Worm (Caenorhabditis elegans): ENCODE results near the gene col-184.

Gene col-184

DNA sequence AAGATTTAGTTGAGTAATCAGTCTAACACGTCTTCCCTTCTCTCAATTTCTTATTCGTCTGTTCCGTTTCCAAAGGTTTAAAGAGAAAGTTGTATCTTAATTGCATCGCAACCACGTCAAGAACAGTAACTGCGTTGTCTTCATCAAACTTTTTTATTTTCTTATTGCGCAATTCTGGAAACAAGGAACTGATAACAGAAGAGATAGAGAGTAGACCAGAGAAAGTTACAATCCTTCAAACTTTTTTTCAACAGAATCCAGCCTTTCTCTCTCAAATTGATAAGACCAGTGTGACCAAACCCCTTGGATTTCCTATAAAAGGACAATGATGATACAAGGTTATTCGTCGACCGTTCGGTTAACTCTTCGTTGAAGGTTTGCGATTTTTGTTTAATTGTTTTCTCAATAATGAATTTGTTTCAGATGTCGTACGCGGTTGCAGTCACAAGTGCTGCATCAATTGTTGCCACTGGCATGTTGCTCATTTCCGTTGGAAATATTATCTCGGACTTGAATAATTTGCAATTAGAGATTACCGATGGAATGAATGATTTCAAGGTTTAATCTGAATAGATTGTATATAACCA, at the start of gene col-184:
Gene col-184, plus strand, starts transcription at position 409 of the 587 bp plus-strand sequence.
- TF ChIP-seq daf-12 (tag; optimal IDR thresholded peaks at IDR 0.05) (no peak), zag-1 (tag; optimal IDR thresholded peaks at IDR 0.05) (no peak), mml-1 (tag; optimal IDR thresholded peaks at IDR 0.05) (no peak), nhr-67 (tag; optimal IDR thresholded peaks at IDR 0.05) (no peak), snpc-4 (tag; optimal IDR thresholded peaks at IDR 0.05) (no peak), nhr-11 (tag; optimal IDR thresholded peaks at IDR 0.05) (no peak), elt-3 (tag; optimal IDR thresholded peaks at IDR 0.05) (peak in 1 of 3 experiments; percentile 18)

DNA sequence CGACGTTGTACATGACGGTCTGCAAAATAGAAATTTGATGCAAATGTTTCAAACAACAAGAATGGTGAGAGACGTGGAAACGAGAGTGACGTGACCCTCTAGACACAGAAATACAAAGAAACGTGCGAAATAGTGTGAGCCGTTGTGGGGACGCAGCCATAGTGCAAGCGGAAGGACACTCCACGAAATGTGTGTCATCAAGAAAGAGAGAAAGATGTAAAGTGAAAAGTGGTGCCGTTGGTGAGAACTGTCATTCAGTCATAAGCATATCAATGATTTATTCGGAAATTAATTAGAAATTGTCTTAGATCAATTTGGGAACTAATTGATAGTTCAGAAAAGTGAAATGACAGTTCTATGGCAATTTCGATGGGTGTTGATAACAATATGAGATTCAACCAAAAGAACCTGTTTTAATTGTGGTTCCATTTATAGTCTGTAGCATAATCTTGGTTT, 49.3 kb upstream of the col-184 start, which contains the start of gene C29F7.3:
Gene C29F7.3, minus strand, starts transcription at position 51 of the 456 bp plus-strand sequence.
- TF ChIP-seq unc-39 (tag; optimal IDR thresholded peaks at IDR 0.05): no peak
- peak; percentile 47 for TF ChIP-seq nhr-43 (tag; optimal IDR thresholded peaks at IDR 0.05; ENCODE audit: poor library complexity, severe bottlenecking)
- no peak for TF ChIP-seq ceh-82 (tag; optimal IDR thresholded peaks at IDR 0.05)
- no peak for TF ChIP-seq egl-5 (tag; optimal IDR thresholded peaks at IDR 0.05)
- peak; percentile 26 for TF ChIP-seq lin-39 (tag; optimal IDR thresholded peaks at IDR 0.05)
- TF ChIP-seq nhr-12 (tag; optimal IDR thresholded peaks at IDR 0.05): no peak
- TF ChIP-seq nhr-23 (tag; optimal IDR thresholded peaks at IDR 0.05): peak; percentile 9
- peak; percentile 1 for TF ChIP-seq unc-62 (GFP tag; optimal IDR thresholded peaks at IDR 0.05)
- TF ChIP-seq mdl-1 (tag; optimal IDR thresholded peaks at IDR 0.05): no peak
- peak; percentile 43 for TF ChIP-seq elt-2 (tag; optimal IDR thresholded peaks at IDR 0.05)
- peak in 1 of 3 experiments; percentile 7 for TF ChIP-seq elt-3 (tag; optimal IDR thresholded peaks at IDR 0.05)
- TF ChIP-seq fkh-2 (tag; optimal IDR thresholded peaks at IDR 0.05): no peak
- TF ChIP-seq sea-2 (GFP tag; optimal IDR thresholded peaks at IDR 0.05): no peak
- TF ChIP-seq nfya-1 (tag; optimal IDR thresholded peaks at IDR 0.05; ENCODE audit: insufficient read depth): peak; percentile 33
- peak; percentile 72 for TF ChIP-seq nhr-25 (tag; optimal IDR thresholded peaks at IDR 0.05)
- TF ChIP-seq egl-27 (tag; optimal IDR thresholded peaks at IDR 0.05): no peak
- no peak for TF ChIP-seq R02D3.7 (tag; optimal IDR thresholded peaks at IDR 0.05)

DNA sequence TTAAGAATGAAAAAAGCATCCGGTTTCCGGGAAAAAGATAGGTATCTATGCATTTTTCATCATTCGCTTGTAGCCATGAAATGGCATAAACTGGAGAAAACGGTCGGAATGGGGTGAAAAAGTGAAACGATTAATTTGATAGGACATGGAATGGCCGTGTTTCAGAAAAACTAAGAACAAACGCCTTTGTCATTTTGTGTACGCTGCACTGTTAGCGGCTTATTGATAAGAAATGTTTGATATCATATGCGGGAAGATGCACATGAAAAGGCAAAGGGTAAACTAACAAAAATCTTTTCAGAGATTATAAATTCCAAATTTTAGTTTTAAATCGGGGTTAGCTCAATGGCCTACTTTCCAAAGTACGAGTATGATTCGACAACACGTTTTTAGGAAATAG, 48.2 kb upstream of the col-184 start:
- TF ChIP-seq fkh-10 (GFP tag; optimal IDR thresholded peaks at IDR 0.05): no peak
- no peak for TF ChIP-seq nfya-1 (tag; optimal IDR thresholded peaks at IDR 0.05; ENCODE audit: insufficient read depth)
- TF ChIP-seq lsy-12 (tag; optimal IDR thresholded peaks at IDR 0.05): no peak
- no peak for TF ChIP-seq nhr-12 (tag; optimal IDR thresholded peaks at IDR 0.05)
- TF ChIP-seq elt-2 (tag; optimal IDR thresholded peaks at IDR 0.05): peak; percentile 81
- no peak for TF ChIP-seq ceh-16 (tag; optimal IDR thresholded peaks at IDR 0.05)
- peak; percentile 33 for TF ChIP-seq pqm-1 (tag; optimal IDR thresholded peaks at IDR 0.05)
- TF ChIP-seq nhr-77 (tag; optimal IDR thresholded peaks at IDR 0.05): no peak
- TF ChIP-seq pha-4 (tag; optimal IDR thresholded peaks at IDR 0.05): no peak

- TF ChIP-seq mdl-1 (tag; optimal IDR thresholded peaks at IDR 0.05) (no peak), fkh-10 (GFP tag; optimal IDR thresholded peaks at IDR 0.05) (no peak), skn-1 (tag; optimal IDR thresholded peaks at IDR 0.05) (no peak), lin-15B (tag; optimal IDR thresholded peaks at IDR 0.05) (no peak), lin-39 (tag; optimal IDR thresholded peaks at IDR 0.05) (no peak), snpc-4 (tag; optimal IDR thresholded peaks at IDR 0.05) (no peak), ztf-4 (tag; optimal IDR thresholded peaks at IDR 0.05) (no peak), R02D3.7 (tag; optimal IDR thresholded peaks at IDR 0.05) (no peak), aly-2 (tag; optimal IDR thresholded peaks at IDR 0.05) (no peak), ceh-9 (tag; optimal IDR thresholded peaks at IDR 0.05) (no peak), fkh-2 (tag; optimal IDR thresholded peaks at IDR 0.05) (no peak), sea-2 (GFP tag; optimal IDR thresholded peaks at IDR 0.05) (no peak), nfya-1 (tag; optimal IDR thresholded peaks at IDR 0.05; ENCODE audit: insufficient read depth) (no peak), tbx-2 (tag; optimal IDR thresholded peaks at IDR 0.05) (no peak), ZK546.5 (tag; optimal IDR thresholded peaks at IDR 0.05) (no peak), egl-5 (tag; optimal IDR thresholded peaks at IDR 0.05) (no peak)
Measured at ce11 chrX:13423340-13423739, 45.9 kb upstream of the col-184 start, which contains the start of gene fkh-3. TSS of gene fkh-3 (minus strand) at chrX:13423440.
